Fruit fly (Drosophila melanogaster) whole organism, embryonic: ENCODE measurements around the gene CG11986.

ENCODE experiments used
- Adf1 ChIP-seq: fragments of 200-800 bp; sonication (Bioruptor generic); IDR thresholded peaks from 2 replicates; pipeline ENCODE4 v1.3.6; 2022; ENCODE audit warnings: missing biosample characterization, missing genetic modification characterization
- Atf-2 ChIP-seq: fragments of 200-800 bp; sonication (Bioruptor generic); optimal IDR thresholded peaks from 2 replicates; lab custom pipeline; 2016; ENCODE audit warnings: missing biosample characterization, missing genetic modification characterization
- B-H1 ChIP-seq: fragments of 200-800 bp; sonication (Bioruptor generic); IDR thresholded peaks from 3 replicates; pipeline ENCODE4 v1.3.6; 2022; ENCODE audit warnings: missing biosample characterization, missing genetic modification characterization
- CG10543 ChIP-seq: fragments of 200-800 bp; sonication (Bioruptor generic); optimal IDR thresholded peaks from 3 replicates; lab custom pipeline; 2017; ENCODE audit warnings: missing biosample characterization, mild to moderate bottlenecking, missing genetic modification characterization, moderate library complexity
- CG11456 ChIP-seq: fragments of 200-800 bp; sonication (Bioruptor generic); IDR thresholded peaks from 3 replicates; pipeline ENCODE4 v1.3.6; 2022; ENCODE audit warnings: missing biosample characterization, missing genetic modification characterization
- CG13424 ChIP-seq: fragments of 200-800 bp; sonication (Bioruptor generic); optimal IDR thresholded peaks from 2 replicates; lab custom pipeline; 2019; ENCODE audit warnings: missing biosample characterization, mild to moderate bottlenecking, missing genetic modification characterization, moderate library complexity
- CG14014 ChIP-seq: fragments of 200-800 bp; sonication (Bioruptor generic); IDR thresholded peaks from 2 replicates; pipeline ENCODE4 v1.3.6; 2022; ENCODE audit warnings: missing biosample characterization, missing genetic modification characterization
- CG15601 ChIP-seq: fragments of 200-800 bp; sonication (Bioruptor generic); optimal IDR thresholded peaks from 3 replicates; lab custom pipeline; 2019; ENCODE audit warnings: missing biosample characterization, mild to moderate bottlenecking, missing genetic modification characterization, moderate library complexity
- CG2120 ChIP-seq: fragments of 200-800 bp; sonication (Bioruptor generic); optimal IDR thresholded peaks from 3 replicates; lab custom pipeline; 2016; ENCODE audit warnings: missing biosample characterization, missing genetic modification characterization
- CG2199 ChIP-seq: fragments of 200-800 bp; sonication (Bioruptor generic); IDR thresholded peaks from 3 replicates; pipeline ENCODE4 v1.3.6; 2022; ENCODE audit warnings: missing biosample characterization, missing genetic modification characterization
- CG2202 ChIP-seq: fragments of 200-800 bp; sonication (Bioruptor generic); optimal IDR thresholded peaks from 2 replicates; lab custom pipeline; 2018; ENCODE audit warnings: missing biosample characterization, mild to moderate bottlenecking, missing genetic modification characterization
- CG3407 ChIP-seq: fragments of 200-800 bp; sonication (Bioruptor generic); optimal IDR thresholded peaks from 2 replicates; lab custom pipeline; 2018; ENCODE audit warnings: missing biosample characterization, mild to moderate bottlenecking, missing genetic modification characterization
- CG3838 ChIP-seq: fragments of 200-800 bp; sonication (Bioruptor generic); optimal IDR thresholded peaks from 3 replicates; lab custom pipeline; 2016; ENCODE audit warnings: missing biosample characterization, missing genetic modification characterization
- CG42726 ChIP-seq: fragments of 200-800 bp; sonication (Bioruptor generic); IDR thresholded peaks from 2 replicates; pipeline ENCODE4 v1.3.6; 2022; ENCODE audit warnings: missing biosample characterization, missing genetic modification characterization; ENCODE audit not compliant: partially characterized antibody
- CG4360 ChIP-seq: fragments of 200-800 bp; sonication (Bioruptor generic); IDR thresholded peaks from 2 replicates; pipeline ENCODE4 v1.3.6; 2022; ENCODE audit warnings: missing biosample characterization, missing genetic modification characterization
- CG6175 ChIP-seq: fragments of 200-800 bp; sonication (Bioruptor generic); IDR thresholded peaks from 3 replicates; pipeline ENCODE4 v1.3.6; 2022; ENCODE audit warnings: missing biosample characterization, missing genetic modification characterization
- CG6791 ChIP-seq: fragments of 200-800 bp; sonication (Bioruptor generic); IDR thresholded peaks from 3 replicates; pipeline ENCODE4 v1.3.6; 2022; ENCODE audit warnings: missing biosample characterization, missing genetic modification characterization; ENCODE audit not compliant: partially characterized antibody
- CG7357 ChIP-seq: fragments of 200-800 bp; sonication (Bioruptor generic); IDR thresholded peaks from 3 replicates; pipeline ENCODE4 v1.3.6; 2022; ENCODE audit warnings: missing biosample characterization, missing genetic modification characterization
- CG8281 ChIP-seq: fragments of 200-800 bp; sonication (Bioruptor generic); optimal IDR thresholded peaks from 2 replicates; lab custom pipeline; 2018; ENCODE audit warnings: missing biosample characterization, mild to moderate bottlenecking, missing genetic modification characterization, moderate library complexity
- CTCF ChIP-seq: fragments of 200-800 bp; sonication (Bioruptor generic); optimal IDR thresholded peaks from 2 replicates; lab custom pipeline; 2017; ENCODE audit warnings: missing biosample characterization, mild to moderate bottlenecking, missing genetic modification characterization, moderate library complexity
- Camta ChIP-seq: fragments of 200-800 bp; sonication (Bioruptor generic); optimal IDR thresholded peaks from 2 replicates; lab custom pipeline; 2016; ENCODE audit warnings: missing biosample characterization, missing genetic modification characterization
- Dll ChIP-seq: fragments of 200-800 bp; sonication (Bioruptor generic); IDR thresholded peaks from 4 replicates; pipeline ENCODE4 v1.3.6; 2022; ENCODE audit warnings: missing biosample characterization, missing genetic modification characterization; ENCODE audit not compliant: partially characterized antibody
- Dref ChIP-seq: fragments of 200-800 bp; sonication (Bioruptor generic); IDR thresholded peaks from 2 replicates; pipeline ENCODE4 v1.3.6; 2022; ENCODE audit warnings: missing biosample characterization, missing genetic modification characterization
- E2f1 ChIP-seq: fragments of 200-800 bp; sonication (Bioruptor generic); IDR thresholded peaks from 2 replicates; pipeline ENCODE4 v1.3.6; 2022; ENCODE audit warnings: missing biosample characterization, missing genetic modification characterization
- Ets97D ChIP-seq: fragments of 200-800 bp; sonication (Bioruptor generic); optimal IDR thresholded peaks from 3 replicates; lab custom pipeline; 2016; ENCODE audit warnings: missing biosample characterization, missing genetic modification characterization
- HHEX ChIP-seq: fragments of 200-800 bp; sonication (Bioruptor generic); optimal IDR thresholded peaks from 3 replicates; lab custom pipeline; 2017; ENCODE audit warnings: missing biosample characterization, mild to moderate bottlenecking, missing genetic modification characterization, missing genetic modification reagents
- Kr ChIP-seq: fragments of 200-800 bp; sonication (Bioruptor generic); optimal IDR thresholded peaks from 2 replicates; lab custom pipeline; 2017; ENCODE audit warnings: missing biosample characterization, mild to moderate bottlenecking, missing genetic modification characterization
- Lim3 ChIP-seq: fragments of 200-800 bp; sonication (Bioruptor generic); IDR thresholded peaks from 2 replicates; pipeline ENCODE4 v1.3.6; 2022; ENCODE audit warnings: missing biosample characterization, missing genetic modification characterization
- Mad ChIP-seq: fragments of 200-800 bp; sonication (Bioruptor generic); optimal IDR thresholded peaks from 2 replicates; lab custom pipeline; 2016; ENCODE audit warnings: missing biosample characterization, missing genetic modification characterization
- Mes4 ChIP-seq: fragments of 200-800 bp; sonication (Bioruptor generic); optimal IDR thresholded peaks from 2 replicates; lab custom pipeline; 2016; ENCODE audit warnings: missing biosample characterization, missing genetic modification characterization
- Sox100B ChIP-seq: fragments of 200-800 bp; sonication (Bioruptor generic); optimal IDR thresholded peaks from 3 replicates; lab custom pipeline; 2018; ENCODE audit warnings: missing biosample characterization, mild to moderate bottlenecking, missing genetic modification characterization
- Stat92E ChIP-seq, 3 experiments: fragments of >200 bp in 2 of 3; fragments of 200-800 bp in 1 of 3; sonication (Bioruptor generic) in 1 of 3; optimal IDR thresholded peaks; 2 replicates each; lab custom pipeline; 2017 to 2019; ENCODE audit warnings: missing biosample characterization in 3 of 3, missing genetic modification characterization in 3 of 3, mild to moderate bottlenecking in 1 of 3, moderate library complexity in 1 of 3
- TFAM ChIP-seq: fragments of 200-800 bp; sonication (Bioruptor generic); optimal IDR thresholded peaks from 2 replicates; lab custom pipeline; 2017; ENCODE audit warnings: missing biosample characterization, missing genetic modification characterization, inconsistent platforms
- Tbp ChIP-seq: fragments of >200 bp; optimal IDR thresholded peaks from 2 replicates; lab custom pipeline; 2018; ENCODE audit warnings: missing biosample characterization, missing genetic modification characterization
- bab2 ChIP-seq: fragments of 200-800 bp; sonication (Bioruptor generic); optimal IDR thresholded peaks from 2 replicates; lab custom pipeline; 2016; ENCODE audit warnings: missing biosample characterization, missing genetic modification characterization
- cato ChIP-seq: fragments of 200-800 bp; sonication (Bioruptor generic); optimal IDR thresholded peaks from 2 replicates; lab custom pipeline; 2016; ENCODE audit warnings: missing biosample characterization, missing genetic modification characterization, borderline replicate concordance
- cg ChIP-seq: fragments of 200-800 bp; sonication (Bioruptor generic); optimal IDR thresholded peaks from 3 replicates; lab custom pipeline; 2019; ENCODE audit warnings: missing biosample characterization, mild to moderate bottlenecking, missing genetic modification characterization, moderate library complexity
- chn ChIP-seq: fragments of 200-800 bp; sonication (Bioruptor generic); optimal IDR thresholded peaks from 2 replicates; lab custom pipeline; 2016; ENCODE audit warnings: missing biosample characterization, missing genetic modification characterization
- croc ChIP-seq: fragments of 200-800 bp; sonication (Bioruptor generic); conservative IDR thresholded peaks from 3 replicates; pipeline ENCODE4 v1.3.6; 2022; ENCODE audit warnings: missing biosample characterization, missing genetic modification characterization
- da ChIP-seq: fragments of 200-800 bp; sonication (Bioruptor generic); optimal IDR thresholded peaks from 2 replicates; lab custom pipeline; 2016; ENCODE audit warnings: missing biosample characterization, missing genetic modification characterization
- dati ChIP-seq: fragments of 200-800 bp; sonication (Bioruptor generic); IDR thresholded peaks from 2 replicates; pipeline ENCODE4 v1.3.6; 2022; ENCODE audit warnings: missing biosample characterization, missing genetic modification characterization
- disco-r ChIP-seq: fragments of 200-800 bp; sonication (Bioruptor generic); optimal IDR thresholded peaks from 2 replicates; lab custom pipeline; 2016; ENCODE audit warnings: missing biosample characterization, missing genetic modification characterization
- dm ChIP-seq: fragments of 200-800 bp; sonication (Bioruptor generic); optimal IDR thresholded peaks from 3 replicates; lab custom pipeline; 2016; ENCODE audit warnings: missing biosample characterization, missing genetic modification characterization
- fd3F ChIP-seq: fragments of 200-800 bp; sonication (Bioruptor generic); optimal IDR thresholded peaks from 2 replicates; lab custom pipeline; 2018; ENCODE audit warnings: missing biosample characterization, mild to moderate bottlenecking, missing genetic modification characterization, moderate library complexity
- inv ChIP-seq: fragments of 200-800 bp; sonication (Bioruptor generic); IDR thresholded peaks from 2 replicates; pipeline ENCODE4 v1.3.6; 2022; ENCODE audit warnings: missing biosample characterization, missing genetic modification characterization; ENCODE audit not compliant: partially characterized antibody
- nmo ChIP-seq: fragments of 200-800 bp; sonication (Bioruptor generic); optimal IDR thresholded peaks from 2 replicates; lab custom pipeline; 2018; ENCODE audit warnings: missing biosample characterization, mild to moderate bottlenecking, missing genetic modification characterization, moderate library complexity
- odd ChIP-seq: fragments of 200-800 bp; sonication (Bioruptor generic); optimal IDR thresholded peaks from 2 replicates; lab custom pipeline; 2017; ENCODE audit warnings: missing biosample characterization, mild to moderate bottlenecking, missing genetic modification characterization
- onecut ChIP-seq: fragments of 200-800 bp; sonication (Bioruptor generic); IDR thresholded peaks from 2 replicates; pipeline ENCODE4 v1.3.6; 2022; ENCODE audit warnings: missing biosample characterization, missing genetic modification characterization
- pho ChIP-seq: fragments of 200-800 bp; sonication (Bioruptor generic); optimal IDR thresholded peaks from 2 replicates; lab custom pipeline; 2016; ENCODE audit warnings: missing biosample characterization, missing genetic modification characterization
- seq ChIP-seq: fragments of 200-800 bp; sonication (Bioruptor generic); IDR thresholded peaks from 2 replicates; pipeline ENCODE4 v1.3.6; 2022; ENCODE audit warnings: missing biosample characterization, missing genetic modification characterization
- so ChIP-seq: fragments of 200-800 bp; sonication (Bioruptor generic); IDR thresholded peaks from 3 replicates; pipeline ENCODE4 v1.3.6; 2022; ENCODE audit warnings: missing biosample characterization, missing genetic modification characterization
- twi ChIP-seq: fragments of 200-800 bp; optimal IDR thresholded peaks from 2 replicates; lab custom pipeline; 2019; ENCODE audit warnings: missing biosample characterization, mild to moderate bottlenecking, missing genetic modification characterization, moderate library complexity
- vvl ChIP-seq: fragments of 200-800 bp; sonication (Bioruptor generic); IDR thresholded peaks from 2 replicates; pipeline ENCODE4 v1.3.6; 2022; ENCODE audit warnings: missing biosample characterization, missing genetic modification characterization
- yki ChIP-seq: fragments of >200 bp; optimal IDR thresholded peaks from 3 replicates; lab custom pipeline; 2018

The CG11986 gene

DNA sequence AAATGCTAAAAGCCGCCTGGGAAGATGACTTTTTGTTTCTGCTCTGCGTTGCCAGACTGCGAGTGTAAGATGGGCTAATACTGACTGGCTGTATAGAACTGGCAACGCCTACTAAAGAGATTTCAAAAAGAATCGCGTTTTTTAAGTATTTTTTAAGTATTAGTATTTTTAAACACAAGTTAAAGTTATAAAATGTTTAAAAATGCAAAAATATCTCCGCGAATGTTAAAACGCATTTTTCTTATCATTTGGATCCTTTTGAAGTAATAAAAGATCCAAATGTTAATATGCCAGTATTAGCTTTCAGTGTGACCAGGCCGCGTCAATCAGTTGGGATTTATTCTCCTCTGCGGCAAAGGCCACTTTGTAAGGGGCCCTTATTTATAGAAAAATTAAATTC lies 9.1 kb upstream of the CG11986 start, which contains the start of the genes Prosbeta3 and Iru (continued):
- TF ChIP-seq Sox100B (GFP tag; lab: Kevin White, UChicago), result no peak
- no peak for TF ChIP-seq yki
- peak; percentile 45 for TF ChIP-seq Ets97D
- TF ChIP-seq CG7357 (GFP tag; lab: Robert Waterston, UW), result no peak
- TF ChIP-seq odd (GFP tag; lab: Kevin White, UChicago), result no peak
- no peak for TF ChIP-seq CG6175 (GFP tag; lab: Robert Waterston, UW)
- TF ChIP-seq Mad, result no peak
- peak in 1 of 3 experiments; percentile 13 for TF ChIP-seq Stat92E (GFP tag; optimal IDR thresholded peaks at IDR 0.05; lab: Kevin White, UChicago)
- no peak for TF ChIP-seq croc (GFP tag; lab: Robert Waterston, UW)
- no peak for TF ChIP-seq Atf-2 (GFP tag; lab: Kevin White, UChicago)
- no peak for TF ChIP-seq Lim3 (GFP tag; lab: Robert Waterston, UW)
- no peak for TF ChIP-seq Tbp (GFP tag; lab: Kevin White, UChicago)
- no peak for TF ChIP-seq CTCF (GFP tag; lab: Kevin White, UChicago)
- TF ChIP-seq CG2202 (tag; lab: Kevin White, UChicago), result no peak
- no peak for TF ChIP-seq CG10543 (GFP tag; lab: Kevin White, UChicago)
- TF ChIP-seq Dref (GFP tag; lab: Robert Waterston, UW), result no peak
- TF ChIP-seq chn (GFP tag; lab: Kevin White, UChicago), result no peak
- TF ChIP-seq CG2199 (GFP tag; lab: Robert Waterston, UW), result no peak
- no peak for TF ChIP-seq fd3F
- no peak for TF ChIP-seq CG13424 (tag; lab: Kevin White, UChicago)
- TF ChIP-seq da (GFP tag; lab: Kevin White, UChicago), result no peak
- TF ChIP-seq vvl (GFP tag; lab: Robert Waterston, UW), result no peak
- TF ChIP-seq Mes4, result no peak
- no peak for TF ChIP-seq CG4360 (GFP tag; lab: Robert Waterston, UW)
- TF ChIP-seq so (GFP tag; lab: Robert Waterston, UW), result no peak
- no peak for TF ChIP-seq twi (tag; lab: Kevin White, UChicago)
- TF ChIP-seq Adf1 (GFP tag; lab: Robert Waterston, UW), result no peak
- no peak for TF ChIP-seq CG3838 (GFP tag; lab: Kevin White, UChicago)
- TF ChIP-seq CG14014 (GFP tag; lab: Robert Waterston, UW), result no peak
- TF ChIP-seq nmo (GFP tag; lab: Kevin White, UChicago), result peak; percentile 66
- no peak for TF ChIP-seq Kr (GFP tag; lab: Kevin White, UChicago)
- TF ChIP-seq Dll, result no peak
- no peak for TF ChIP-seq B-H1 (GFP tag; lab: Robert Waterston, UW)
- no peak for TF ChIP-seq CG2120
- TF ChIP-seq bab2 (GFP tag; lab: Kevin White, UChicago), result peak; percentile 32
- TF ChIP-seq CG42726 (GFP tag; lab: Robert Waterston, UW), result no peak
- no peak for TF ChIP-seq CG3407 (GFP tag; lab: Kevin White, UChicago)
- no peak for TF ChIP-seq TFAM
- TF ChIP-seq CG11456, result no peak
- TF ChIP-seq E2f1, result no peak
- TF ChIP-seq disco-r (GFP tag; lab: Kevin White, UChicago), result no peak
- no peak for TF ChIP-seq inv (GFP tag; lab: Robert Waterston, UW)
- TF ChIP-seq cato (GFP tag; lab: Kevin White, UChicago), result no peak
- no peak for TF ChIP-seq seq
- TF ChIP-seq dm (GFP tag; lab: Kevin White, UChicago), result no peak
- TF ChIP-seq cg, result no peak
- no peak for TF ChIP-seq onecut (GFP tag; lab: Robert Waterston, UW)
- TF ChIP-seq CG8281, result no peak
- TF ChIP-seq Camta (GFP tag; lab: Kevin White, UChicago), result no peak
- no peak for TF ChIP-seq dati
- TF ChIP-seq pho (GFP tag; lab: Kevin White, UChicago), result no peak
- no peak for TF ChIP-seq CG6791 (GFP tag; lab: Robert Waterston, UW)
- peak; percentile 17 for TF ChIP-seq CG15601
- no peak for TF ChIP-seq HHEX (GFP tag; lab: Kevin White, UChicago)
